Worm (Caenorhabditis elegans): Measurements from ENCODE around the gene rgs-6.

DNA sequence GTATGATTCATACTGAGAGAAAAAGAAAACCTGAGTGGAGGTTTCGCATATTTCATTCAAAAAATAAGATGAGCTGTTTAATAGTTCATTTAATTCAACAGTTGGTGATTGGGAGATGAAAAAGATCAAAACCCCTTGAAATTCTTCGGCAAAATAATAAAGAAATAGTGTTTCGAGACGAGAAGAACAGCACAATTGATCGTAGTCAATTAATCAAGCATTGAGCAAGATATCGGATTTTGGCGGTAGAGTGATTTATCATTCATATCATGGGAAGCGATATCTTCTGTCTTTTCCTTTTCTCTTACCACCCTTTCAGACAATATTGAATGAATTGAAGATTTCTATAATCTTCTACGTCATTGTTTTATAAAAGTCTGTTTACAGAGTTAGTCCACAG lies 13.1 kb upstream of the rgs-6 start:
- TF ChIP-seq jun-1 (tag; optimal IDR thresholded peaks at IDR 0.05) (no peak), snpc-4 (tag; optimal IDR thresholded peaks at IDR 0.05) (no peak), nhr-28 (tag; optimal IDR thresholded peaks at IDR 0.05) (no peak), nhr-12 (tag; optimal IDR thresholded peaks at IDR 0.05) (no peak), mml-1 (tag; optimal IDR thresholded peaks at IDR 0.05) (no peak), ztf-11 (tag; optimal IDR thresholded peaks at IDR 0.05) (no peak), ceh-28 (tag; optimal IDR thresholded peaks at IDR 0.05) (no peak), mdl-1 (tag; optimal IDR thresholded peaks at IDR 0.05) (no peak), skn-1 (tag; optimal IDR thresholded peaks at IDR 0.05) (no peak), pqm-1 (tag; optimal IDR thresholded peaks at IDR 0.05) (no peak)
